Fruit fly (Drosophila melanogaster) S2 (cell line): Measurements from ENCODE around the gene CG10802.

Source experiments
- CG8478 ChIP-seq: fragments of >200 bp; optimal IDR thresholded peaks from 2 replicates; lab custom pipeline; 2018
- CTCF ChIP-seq, 2 experiments: fragments of >200 bp; optimal IDR thresholded peaks; 2 replicates each; lab custom pipeline; 2018

DNA sequence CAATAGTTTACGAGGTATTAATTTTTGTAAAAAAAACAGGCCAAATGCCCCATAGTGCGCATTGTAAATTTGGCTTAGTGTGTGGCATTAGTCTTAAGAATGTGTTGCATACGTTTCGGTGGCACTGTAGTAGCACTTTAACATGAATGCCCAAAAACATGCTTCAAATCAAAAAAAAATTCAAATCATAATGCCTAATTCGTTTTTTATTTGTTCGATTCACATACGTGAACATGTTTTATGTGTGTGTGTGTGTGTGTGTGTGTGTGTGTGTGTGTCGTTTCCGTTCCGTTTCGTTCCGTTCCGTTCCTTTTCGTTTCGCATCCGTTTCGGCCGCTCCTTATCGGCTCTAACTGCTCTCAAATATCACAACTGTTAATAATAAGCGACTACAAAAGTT lies 17.2 kb upstream of the CG10802 start:
- TF ChIP-seq CTCF (optimal IDR thresholded peaks at IDR 0.05; lab: Kevin White, UChicago) (peak in 1 of 2 experiments; percentile 17), CG8478 (no peak)
